Fruit fly (Drosophila melanogaster): ENCODE results near the gene CG2200.

CG2200 gene

DNA sequence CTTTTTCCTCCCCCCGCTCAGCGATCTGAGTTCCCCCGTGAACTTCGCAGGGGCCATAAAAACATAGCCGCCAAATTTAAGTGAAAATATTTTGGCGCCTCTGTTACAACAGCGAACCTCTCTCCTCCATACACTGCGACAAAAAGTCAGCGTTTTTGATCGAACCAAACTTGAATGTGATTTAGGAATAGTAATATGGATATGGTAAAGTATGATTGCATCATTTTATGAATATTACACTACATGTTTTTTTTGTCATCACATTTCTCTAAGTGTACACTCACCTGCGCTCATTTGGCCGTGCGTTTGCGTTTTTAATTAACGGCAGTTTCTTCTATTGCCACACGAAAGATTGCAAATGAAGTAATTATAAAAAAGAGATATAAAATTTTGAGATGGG lies 41.6 kb downstream of the CG2200 start (continued):
- TF ChIP-seq CG15479 (GFP tag; optimal IDR thresholded peaks at IDR 0.05) (no peak), Jarid2 (GFP tag; optimal IDR thresholded peaks at IDR 0.05) (no peak), br (optimal IDR thresholded peaks at IDR 0.05) (no peak), CG33557 (GFP tag; optimal IDR thresholded peaks at IDR 0.05) (no peak), Sry-β (GFP tag; optimal IDR thresholded peaks at IDR 0.05) (no peak), Dip2 (GFP tag; IDR thresholded peaks at IDR 0.05) (no peak), Poxn (GFP tag; IDR thresholded peaks at IDR 0.05) (no peak), ind (GFP tag; optimal IDR thresholded peaks at IDR 0.05) (peak; percentile 74), chinmo (GFP tag; IDR thresholded peaks at IDR 0.05; ENCODE audit: partially characterized antibody) (no peak), pros (GFP tag; optimal IDR thresholded peaks at IDR 0.05) (no peak), Blimp-1 (GFP tag; optimal IDR thresholded peaks at IDR 0.05) (peak; percentile 57), CG8924 (tag; optimal IDR thresholded peaks at IDR 0.05) (peak; percentile 50), cas (GFP tag; IDR thresholded peaks at IDR 0.05) (no peak), CG10543 (GFP tag; optimal IDR thresholded peaks at IDR 0.05) (no peak), Fer1 (GFP tag; optimal IDR thresholded peaks at IDR 0.05) (peak; percentile 27), zfh1 (GFP tag; IDR thresholded peaks at IDR 0.05) (peak; percentile 72), CG15696 (tag; optimal IDR thresholded peaks at IDR 0.05) (no peak), trh (GFP tag; optimal IDR thresholded peaks at IDR 0.05) (no peak), Ets65A (GFP tag) (peak; percentile 86), CG8281 (tag; optimal IDR thresholded peaks at IDR 0.05) (peak; percentile 19), CG1647 (GFP tag; optimal IDR thresholded peaks at IDR 0.05) (no peak), bbx (GFP tag; IDR thresholded peaks at IDR 0.05; ENCODE audit: partially characterized antibody) (no peak), maf-S (GFP tag; optimal IDR thresholded peaks at IDR 0.05) (no peak), ssp (GFP tag; IDR thresholded peaks at IDR 0.05) (peak; percentile 33; the same call in 1 of the 2 replicates), sens (GFP tag) (peak; percentile 90), Stat92E (GFP tag; optimal IDR thresholded peaks at IDR 0.05) (no peak), CoRest (tag; optimal IDR thresholded peaks at IDR 0.05) (peak; percentile 59), NC2α (GFP tag; optimal IDR thresholded peaks at IDR 0.05) (no peak), tgo (GFP tag; IDR thresholded peaks at IDR 0.05) (peak; percentile 60; the same call in 2 of the 3 replicates), otp (GFP tag; IDR thresholded peaks at IDR 0.05) (peak; percentile 54; the same call in 1 of the 3 replicates), CG14667 (GFP tag; IDR thresholded peaks at IDR 0.05) (no peak), CG31365 (tag; optimal IDR thresholded peaks at IDR 0.05) (no peak), tin (GFP tag; optimal IDR thresholded peaks at IDR 0.05) (peak; percentile 56), CG3995 (GFP tag; optimal IDR thresholded peaks at IDR 0.05) (no peak), Bgb (GFP tag; IDR thresholded peaks at IDR 0.05; ENCODE audit: partially characterized antibody) (no peak), stc (GFP tag; IDR thresholded peaks at IDR 0.05) (peak; percentile 67; the same call in 1 of the 2 replicates), zen2 (GFP tag; IDR thresholded peaks at IDR 0.05; ENCODE audit: partially characterized antibody) (no peak), CG43689 (GFP tag; IDR thresholded peaks at IDR 0.05) (peak; percentile 54; the same call in 1 of the 2 replicates), nom (GFP tag; optimal IDR thresholded peaks at IDR 0.05) (no peak), CG1529 (GFP tag; optimal IDR thresholded peaks at IDR 0.05) (peak; percentile 39), amos (GFP tag; IDR thresholded peaks at IDR 0.05; ENCODE audit: partially characterized antibody) (no peak), cwo (GFP tag; optimal IDR thresholded peaks at IDR 0.05) (peak; percentile 39), CG7745 (tag; optimal IDR thresholded peaks at IDR 0.05) (no peak), CG9215 (GFP tag; IDR thresholded peaks at IDR 0.05) (no peak), CG16815 (GFP tag; optimal IDR thresholded peaks at IDR 0.05) (no peak), Dll (GFP tag; IDR thresholded peaks at IDR 0.05; ENCODE audit: partially characterized antibody) (no peak), vfl (GFP tag; optimal IDR thresholded peaks at IDR 0.05) (no peak), CG2678 (tag; optimal IDR thresholded peaks at IDR 0.05) (peak; percentile 61), Dfd (GFP tag; optimal IDR thresholded peaks at IDR 0.05) (no peak), tio (GFP tag; optimal IDR thresholded peaks at IDR 0.05) (peak; percentile 27), lmd (GFP tag; IDR thresholded peaks at IDR 0.05) (peak; percentile 53)

All from whole organism, embryonic.